Worm (Caenorhabditis elegans) whole organism, early embryonic: ENCODE data around the gene mrpl-28.

Source experiments
- B0310.2 ChIP-seq: sonication (generic microtip); optimal IDR thresholded peaks from 2 replicates; lab custom pipeline; 2016; ENCODE audit warnings: mild to moderate bottlenecking, missing genetic modification characterization, missing compliant biosample characterization
- ama-1 ChIP-seq: fragments of 150-350 bp; optimal IDR thresholded peaks from 2 replicates; lab custom pipeline; 2014
- ceh-13 ChIP-seq: fragments of 200-800 bp; sonication (Bioruptor generic); optimal IDR thresholded peaks from 2 replicates; lab custom pipeline; 2018; ENCODE audit warnings: mild to moderate bottlenecking, missing genetic modification characterization, missing compliant biosample characterization
- ceh-36 ChIP-seq: sonication (generic microtip); optimal IDR thresholded peaks from 2 replicates; lab custom pipeline; 2016; ENCODE audit warnings: missing genetic modification characterization, inconsistent platforms, missing compliant biosample characterization
- ets-7 ChIP-seq: sonication (generic microtip); optimal IDR thresholded peaks from 2 replicates; lab custom pipeline; 2016; ENCODE audit warnings: missing genotype, missing genetic modification characterization, missing compliant biosample characterization
- flt-1 ChIP-seq: fragments of 200-800 bp; sonication (Bioruptor generic); IDR thresholded peaks from 2 replicates; pipeline ENCODE4 v1.3.6; 2022; ENCODE audit warnings: missing genetic modification characterization, missing compliant biosample characterization
- hmbx-1 ChIP-seq: sonication (generic microtip); optimal IDR thresholded peaks from 2 replicates; lab custom pipeline; 2016; ENCODE audit warnings: mild to moderate bottlenecking, missing genetic modification characterization, missing compliant biosample characterization
- hmg-4 ChIP-seq: fragments of 200-800 bp; sonication (Bioruptor generic); optimal IDR thresholded peaks from 2 replicates; lab custom pipeline; 2018; ENCODE audit warnings: mild to moderate bottlenecking, missing genetic modification characterization, missing compliant biosample characterization
- hnd-1 ChIP-seq: sonication (generic microtip); optimal IDR thresholded peaks from 2 replicates; lab custom pipeline; 2016; ENCODE audit warnings: missing genetic modification characterization, missing compliant biosample characterization
- scrt-1 ChIP-seq: fragments of 200-800 bp; sonication (Bioruptor generic); IDR thresholded peaks from 2 replicates; pipeline ENCODE4 v1.3.6; 2022; ENCODE audit warnings: missing genetic modification characterization, missing compliant biosample characterization
- sea-1 ChIP-seq: fragments of 200-800 bp; sonication (Bioruptor generic); conservative IDR thresholded peaks from 2 replicates; pipeline ENCODE4 v1.3.6; 2022; ENCODE audit warnings: missing genetic modification characterization, missing compliant biosample characterization
- tbx-37 ChIP-seq: fragments of 200-800 bp; sonication (Bioruptor generic); conservative IDR thresholded peaks from 2 replicates; pipeline ENCODE4 v1.3.6; 2022; ENCODE audit warnings: missing genetic modification reagents, missing genetic modification characterization, missing compliant biosample characterization
- tra-4 ChIP-seq: sonication (generic microtip); optimal IDR thresholded peaks from 2 replicates; lab custom pipeline; 2017; ENCODE audit warnings: missing genetic modification characterization, missing compliant biosample characterization

- no peak for TF ChIP-seq ceh-36
- TF ChIP-seq ceh-13 (GFP tag; lab: Kevin White, UChicago), result no peak
- no peak for TF ChIP-seq ama-1
- TF ChIP-seq tra-4, result no peak
- TF ChIP-seq sea-1, result no peak
- TF ChIP-seq ets-7 (tag; lab: Kevin White, UChicago), result no peak
- TF ChIP-seq flt-1 (GFP tag; lab: Robert Waterston, UW), result no peak
- TF ChIP-seq hmbx-1 (tag; lab: Kevin White, UChicago), result no peak
- TF ChIP-seq scrt-1 (GFP tag; lab: Robert Waterston, UW), result no peak
- TF ChIP-seq hnd-1 (tag; lab: Kevin White, UChicago), result no peak
- no peak for TF ChIP-seq tbx-37 (GFP tag; lab: Robert Waterston, UW)
- TF ChIP-seq hmg-4 (GFP tag; lab: Kevin White, UChicago), result no peak
- no peak for TF ChIP-seq B0310.2
These were observed 34.7 kb downstream of the mrpl-28 start, which contains the start of gene K10B4.3 for ce11 chrII:121121-121520.
